Worm (Caenorhabditis elegans) whole organism, young adult: ENCODE data around the gene gop-2.

ENCODE experiments used
- B0019.2 ChIP-seq: fragments of 200-800 bp; sonication (Bioruptor generic); conservative IDR thresholded peaks from 2 replicates; pipeline ENCODE4 v1.3.6; 2022; ENCODE audit warnings: missing genetic modification reagents, missing genetic modification characterization, missing compliant biosample characterization
- C17E4.6 ChIP-seq: fragments of 200-800 bp; sonication (Bioruptor generic); IDR thresholded peaks from 2 replicates; pipeline ENCODE4 v1.3.6; 2022; ENCODE audit warnings: missing genetic modification reagents, missing genetic modification characterization, missing compliant biosample characterization
- F33H1.4 ChIP-seq: fragments of 200-800 bp; sonication (Bioruptor generic); IDR thresholded peaks from 2 replicates; pipeline ENCODE4 v1.3.6; 2022; ENCODE audit warnings: missing genetic modification reagents, missing genetic modification characterization, missing compliant biosample characterization
- F52B5.7 ChIP-seq: sonication (generic microtip); optimal IDR thresholded peaks from 2 replicates; lab custom pipeline; 2016; ENCODE audit warnings: mild to moderate bottlenecking, missing genetic modification characterization, missing compliant biosample characterization
- F57A8.1 ChIP-seq: fragments of 200-800 bp; sonication (Bioruptor generic); optimal IDR thresholded peaks from 2 replicates; lab custom pipeline; 2018; ENCODE audit warnings: mild to moderate bottlenecking, missing genetic modification characterization, moderate library complexity, missing compliant biosample characterization
- F57C9.4 ChIP-seq: sonication (generic microtip); optimal IDR thresholded peaks from 2 replicates; lab custom pipeline; 2017; ENCODE audit warnings: mild to moderate bottlenecking, missing genetic modification characterization, missing compliant biosample characterization
- K11D2.4 ChIP-seq: fragments of 200-800 bp; sonication (Bioruptor generic); IDR thresholded peaks from 2 replicates; pipeline ENCODE4 v1.3.6; 2022; ENCODE audit warnings: missing genetic modification reagents, missing genetic modification characterization, missing compliant biosample characterization
- T07F8.4 ChIP-seq: sonication (generic microtip); optimal IDR thresholded peaks from 2 replicates; lab custom pipeline; 2016; ENCODE audit warnings: mild to moderate bottlenecking, missing genetic modification characterization, moderate library complexity, missing compliant biosample characterization
- Y53F4B.3 ChIP-seq: fragments of 200-800 bp; sonication (Bioruptor generic); IDR thresholded peaks from 2 replicates; pipeline ENCODE4 v1.3.6; 2022; ENCODE audit warnings: missing genetic modification reagents, missing genetic modification characterization, missing compliant biosample characterization
- Y79H2A.3 ChIP-seq: fragments of 200-800 bp; sonication (Bioruptor generic); conservative IDR thresholded peaks from 2 replicates; pipeline ENCODE4 v1.3.6; 2022; ENCODE audit warnings: missing genetic modification reagents, missing genetic modification characterization, missing compliant biosample characterization
- akir-1 ChIP-seq: fragments of 200-800 bp; sonication (Bioruptor generic); optimal IDR thresholded peaks from 2 replicates; lab custom pipeline; 2018; ENCODE audit warnings: mild to moderate bottlenecking, missing genetic modification characterization, moderate library complexity, missing compliant biosample characterization
- ama-1 ChIP-seq, 3 experiments: fragments of 150-350 bp in 1 of 3; sonication (generic microtip) in 2 of 3; optimal IDR thresholded peaks; 2 replicates each; lab custom pipeline; 2014 to 2018; ENCODE audit warnings: missing biosample characterization in 2 of 3, missing genetic modification characterization in 2 of 3, missing genetic modification reagents in 2 of 3
- bed-2 ChIP-seq: fragments of 200-800 bp; sonication (Bioruptor generic); IDR thresholded peaks from 2 replicates; pipeline ENCODE4 v1.3.6; 2022; ENCODE audit warnings: missing genetic modification reagents, missing genetic modification characterization, missing compliant biosample characterization
- ccch-3 ChIP-seq: fragments of 200-800 bp; sonication (Bioruptor generic); optimal IDR thresholded peaks from 2 replicates; lab custom pipeline; 2018; ENCODE audit warnings: mild to moderate bottlenecking, missing genetic modification characterization, missing compliant biosample characterization
- cebp-1 ChIP-seq, 2 experiments: fragments of 200-800 bp in 1 of 2; sonication (Bioruptor generic) in 1 of 2; sonication (generic microtip) in 1 of 2; IDR thresholded peaks in 1 of 2; optimal IDR thresholded peaks in 1 of 2; 2 replicates each; pipeline versions ENCODE4 v1.3.6 to Lab custom; 2017 to 2022; ENCODE audit warnings: missing compliant biosample characterization in 2 of 2, missing genetic modification characterization in 2 of 2, mild to moderate bottlenecking in 1 of 2, missing genetic modification reagents in 1 of 2, moderate library complexity in 1 of 2
- cebp-2 ChIP-seq: fragments of 200-800 bp; sonication (Bioruptor generic); IDR thresholded peaks from 2 replicates; pipeline ENCODE4 v1.3.6; 2022; ENCODE audit warnings: missing genetic modification characterization, missing compliant biosample characterization
- ceh-100 ChIP-seq: fragments of 200-800 bp; sonication (Bioruptor generic); IDR thresholded peaks from 2 replicates; pipeline ENCODE4 v1.3.6; 2022; ENCODE audit warnings: missing genetic modification reagents, missing genetic modification characterization, missing compliant biosample characterization
- ceh-40 ChIP-seq: fragments of 200-800 bp; sonication (Bioruptor generic); IDR thresholded peaks from 2 replicates; pipeline ENCODE4 v1.3.6; 2022; ENCODE audit warnings: missing genetic modification characterization, missing compliant biosample characterization
- ceh-79 ChIP-seq: sonication (generic microtip); optimal IDR thresholded peaks from 2 replicates; lab custom pipeline; 2017; ENCODE audit warnings: mild to moderate bottlenecking, missing genetic modification characterization, missing compliant biosample characterization
- chd-7 ChIP-seq: sonication (generic microtip); optimal IDR thresholded peaks from 2 replicates; lab custom pipeline; 2016; ENCODE audit warnings: mild to moderate bottlenecking, missing genetic modification characterization, moderate library complexity, missing compliant biosample characterization
- dox-1 ChIP-seq: fragments of 200-800 bp; sonication (Bioruptor generic); IDR thresholded peaks from 2 replicates; pipeline ENCODE4 v1.3.6; 2022; ENCODE audit warnings: missing genetic modification reagents, missing genetic modification characterization, missing compliant biosample characterization
- dpff-1 ChIP-seq: sonication (generic microtip); optimal IDR thresholded peaks from 2 replicates; lab custom pipeline; 2017; ENCODE audit warnings: mild to moderate bottlenecking, missing genetic modification characterization, missing compliant biosample characterization
- egl-18 ChIP-seq: fragments of 200-800 bp; sonication (Bioruptor generic); IDR thresholded peaks from 2 replicates; pipeline ENCODE4 v1.3.6; 2022; ENCODE audit warnings: missing genetic modification reagents, missing genetic modification characterization, missing compliant biosample characterization
- egl-44 ChIP-seq: fragments of 200-800 bp; sonication (Bioruptor generic); IDR thresholded peaks from 2 replicates; pipeline ENCODE4 v1.3.6; 2022; ENCODE audit warnings: missing genetic modification reagents, missing genetic modification characterization, missing compliant biosample characterization
- ekl-4 ChIP-seq: fragments of 200-800 bp; sonication (Bioruptor generic); IDR thresholded peaks from 2 replicates; pipeline ENCODE4 v1.3.6; 2022; ENCODE audit warnings: missing genetic modification reagents, missing genetic modification characterization, missing compliant biosample characterization
- hlh-12 ChIP-seq: sonication (generic microtip); optimal IDR thresholded peaks from 2 replicates; lab custom pipeline; 2016; ENCODE audit warnings: missing genetic modification characterization, missing compliant biosample characterization
- hmg-20 ChIP-seq: fragments of 200-800 bp; sonication (Bioruptor generic); IDR thresholded peaks from 2 replicates; pipeline ENCODE4 v1.3.6; 2022; ENCODE audit warnings: missing genetic modification reagents, missing genetic modification characterization, missing compliant biosample characterization
- hrde-1 ChIP-seq: sonication (generic microtip); optimal IDR thresholded peaks from 2 replicates; lab custom pipeline; 2016; ENCODE audit warnings: missing genetic modification characterization, mild to moderate bottlenecking, missing compliant biosample characterization, moderate library complexity, missing genotype, missing genetic modification reagents, borderline replicate concordance
- hsf-1 ChIP-seq: fragments of 200-800 bp; sonication (Bioruptor generic); IDR thresholded peaks from 2 replicates; pipeline ENCODE4 v1.3.6; 2022; ENCODE audit warnings: missing genetic modification reagents, missing genetic modification characterization, missing compliant biosample characterization
- let-607 ChIP-seq, 2 experiments: fragments of 200-800 bp in 1 of 2; sonication (Bioruptor generic) in 1 of 2; sonication (generic microtip) in 1 of 2; optimal IDR thresholded peaks; 2 replicates each; lab custom pipeline; 2016 to 2018; ENCODE audit warnings: mild to moderate bottlenecking in 2 of 2, missing compliant biosample characterization in 2 of 2, missing genetic modification characterization in 2 of 2, moderate library complexity in 2 of 2, missing genotype in 1 of 2
- lin-54 ChIP-seq: fragments of 200-800 bp; sonication (Bioruptor generic); optimal IDR thresholded peaks from 2 replicates; lab custom pipeline; 2018; ENCODE audit warnings: mild to moderate bottlenecking, missing genetic modification characterization, missing compliant biosample characterization
- lsl-1 ChIP-seq: fragments of 200-800 bp; sonication (Bioruptor generic); optimal IDR thresholded peaks from 2 replicates; lab custom pipeline; 2018; ENCODE audit warnings: mild to moderate bottlenecking, missing genetic modification characterization, moderate library complexity, missing compliant biosample characterization
- madf-10 ChIP-seq: sonication (generic microtip); optimal IDR thresholded peaks from 2 replicates; lab custom pipeline; 2016; ENCODE audit warnings: mild to moderate bottlenecking, missing genetic modification characterization, missing compliant biosample characterization
- madf-6 ChIP-seq: fragments of 200-800 bp; sonication (Bioruptor generic); IDR thresholded peaks from 2 replicates; pipeline ENCODE4 v1.3.6; 2022; ENCODE audit warnings: missing genetic modification reagents, missing genetic modification characterization, missing compliant biosample characterization
- nfyb-1 ChIP-seq: fragments of 200-800 bp; sonication (Bioruptor generic); IDR thresholded peaks from 2 replicates; pipeline ENCODE4 v1.3.6; 2022; ENCODE audit warnings: missing genetic modification reagents, missing genetic modification characterization, missing compliant biosample characterization
- rcor-1 ChIP-seq: fragments of 200-800 bp; sonication (Bioruptor generic); IDR thresholded peaks from 2 replicates; pipeline ENCODE4 v1.3.6; 2022; ENCODE audit warnings: missing genetic modification reagents, missing genetic modification characterization, missing compliant biosample characterization
- tbx-9 ChIP-seq: sonication (generic microtip); optimal IDR thresholded peaks from 2 replicates; lab custom pipeline; 2016; ENCODE audit warnings: borderline replicate concordance, missing genetic modification characterization, inconsistent platforms, missing compliant biosample characterization
- unc-130 ChIP-seq: sonication (generic microtip); optimal IDR thresholded peaks from 2 replicates; lab custom pipeline; 2016; ENCODE audit warnings: missing genetic modification reagents, missing genetic modification characterization, missing compliant biosample characterization
- unc-62 ChIP-seq: fragments of 150-350 bp; optimal IDR thresholded peaks from 2 replicates; lab custom pipeline; 2014; ENCODE audit warnings: missing biosample characterization, missing genetic modification reagents, missing genetic modification characterization
- zim-3 ChIP-seq: sonication (generic microtip); optimal IDR thresholded peaks from 2 replicates; lab custom pipeline; 2017; ENCODE audit warnings: mild to moderate bottlenecking, missing genetic modification characterization, moderate library complexity, missing compliant biosample characterization
- ztf-25 ChIP-seq: fragments of 200-800 bp; sonication (Bioruptor generic); IDR thresholded peaks from 2 replicates; pipeline ENCODE4 v1.3.6; 2022; ENCODE audit warnings: missing genetic modification reagents, missing genetic modification characterization, missing compliant biosample characterization

gop-2 gene

DNA sequence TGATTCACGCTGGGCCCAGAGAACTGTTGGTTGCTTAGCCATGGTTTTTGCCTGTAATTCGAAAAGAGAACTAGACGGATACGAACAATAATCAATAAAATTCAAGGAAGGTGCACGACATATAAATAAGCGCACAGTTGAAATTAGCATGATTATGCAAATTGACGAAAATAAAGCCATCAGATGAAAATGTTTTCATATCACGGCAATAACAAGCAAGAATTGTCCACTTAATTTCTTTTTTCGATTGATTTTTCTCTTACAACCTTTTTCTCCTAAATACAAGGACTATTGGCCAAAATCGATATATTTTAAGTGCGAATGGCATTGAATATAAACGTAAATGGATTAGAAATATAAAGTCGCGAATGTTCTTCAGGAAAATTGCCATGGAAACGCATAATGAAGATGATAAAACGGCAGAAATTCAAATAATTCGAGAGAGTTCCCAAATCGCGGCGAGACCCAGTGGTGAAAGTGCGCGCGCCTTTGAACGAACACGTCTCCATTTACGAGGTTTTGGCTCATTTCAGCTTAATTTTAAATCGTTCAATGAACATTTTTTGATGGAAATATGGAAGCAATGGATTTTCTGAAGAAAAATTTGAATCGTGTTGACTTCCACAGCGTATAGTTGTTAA, 16.0 kb downstream of the gop-2 start, which contains the start of the genes daf-41 and toc-1:
Gene daf-41, minus strand, starts transcription at position 51 of the 641 bp plus-strand sequence.
Gene toc-1, plus strand, starts transcription at position 537 of the 641 bp plus-strand sequence.
- no peak for TF ChIP-seq ama-1 (optimal IDR thresholded peaks at IDR 0.05; lab: Kevin White, UChicago)
- TF ChIP-seq ama-1 (GFP tag; optimal IDR thresholded peaks at IDR 0.05; lab: Kevin White, UChicago): no peak
- no peak for TF ChIP-seq F57C9.4 (tag; lab: Kevin White, UChicago)
- TF ChIP-seq Y79H2A.3: no peak
- TF ChIP-seq unc-130: no peak
- TF ChIP-seq tbx-9: no peak
- TF ChIP-seq hmg-20: no peak
- TF ChIP-seq F33H1.4 (GFP tag; lab: Robert Waterston, UW): peak; percentile 80
- peak; percentile 39 for TF ChIP-seq lin-54 (GFP tag; lab: Kevin White, UChicago)
- peak; percentile 77 to 86 for TF ChIP-seq let-607 (tag; optimal IDR thresholded peaks at IDR 0.05; lab: Kevin White, UChicago)
- no peak for TF ChIP-seq ceh-79 (tag; lab: Kevin White, UChicago)
- no peak for TF ChIP-seq hrde-1 (tag; lab: Kevin White, UChicago)
- TF ChIP-seq unc-62 (GFP tag; lab: Kevin White, UChicago): no peak
- no peak for TF ChIP-seq B0019.2 (GFP tag; lab: Robert Waterston, UW)
- peak; percentile 15; the same call in 1 of the 2 replicates for TF ChIP-seq dox-1 (GFP tag; lab: Robert Waterston, UW)
- TF ChIP-seq egl-44 (GFP tag; lab: Robert Waterston, UW): no peak
- TF ChIP-seq hsf-1: peak; percentile 83
- no peak for TF ChIP-seq ceh-40
- TF ChIP-seq Y53F4B.3 (GFP tag; lab: Robert Waterston, UW): no peak

DNA sequence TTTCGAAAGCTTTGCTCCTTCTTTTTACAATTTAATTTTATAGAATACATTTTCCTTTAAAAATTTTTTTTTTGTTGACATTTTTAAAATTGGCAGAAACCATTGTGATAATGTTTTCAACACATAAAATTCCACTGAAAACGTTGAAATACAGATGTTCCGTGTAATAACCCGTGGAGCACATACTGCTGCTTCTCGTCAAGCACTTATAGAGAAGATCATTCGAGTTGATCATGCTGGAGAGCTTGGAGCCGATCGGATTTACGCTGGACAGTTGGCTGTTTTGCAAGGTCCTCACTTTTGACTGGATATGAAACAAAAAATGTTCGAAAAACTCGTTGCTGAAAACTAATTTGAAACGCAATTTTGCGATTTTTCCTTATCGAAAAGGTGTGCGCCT, 18.9 kb downstream of the gop-2 start, which contains the start of gene clk-1:
Gene clk-1, plus strand, starts transcription at position 155 of the 400 bp plus-strand sequence.
- no peak for TF ChIP-seq lsl-1 (GFP tag; lab: Kevin White, UChicago)
- no peak for TF ChIP-seq cebp-2 (GFP tag; lab: Robert Waterston, UW)
- TF ChIP-seq hlh-12 (tag; lab: Kevin White, UChicago): no peak
- no peak for TF ChIP-seq bed-2
- no peak for TF ChIP-seq egl-18
- TF ChIP-seq akir-1 (GFP tag; lab: Kevin White, UChicago): no peak
- TF ChIP-seq rcor-1 (GFP tag; lab: Robert Waterston, UW): no peak
- no peak for TF ChIP-seq C17E4.6
- 0 out of 2 replicates have a peak, but pooled peaks have one; percentile 55 for TF ChIP-seq hsf-1
- TF ChIP-seq chd-7 (tag; lab: Kevin White, UChicago): no peak
- TF ChIP-seq ztf-25 (GFP tag; lab: Robert Waterston, UW): no peak
- no peak for TF ChIP-seq F57A8.1
- TF ChIP-seq T07F8.4 (tag; lab: Kevin White, UChicago): no peak
- no peak for TF ChIP-seq ceh-100 (GFP tag; lab: Robert Waterston, UW)
- 0 out of 2 replicates have a peak, but pooled peaks have one; percentile 8 for TF ChIP-seq nfyb-1 (GFP tag; lab: Robert Waterston, UW)
- no peak for TF ChIP-seq ceh-79 (tag; lab: Kevin White, UChicago)
- TF ChIP-seq dpff-1 (tag; lab: Kevin White, UChicago): peak; percentile 4
- TF ChIP-seq K11D2.4 (GFP tag; lab: Robert Waterston, UW): no peak
- 0 out of 2 replicates have a peak, but pooled peaks have one; percentile 33 for TF ChIP-seq ekl-4
- TF ChIP-seq madf-10: no peak
- no peak for TF ChIP-seq B0019.2 (GFP tag; lab: Robert Waterston, UW)
- TF ChIP-seq madf-6 (GFP tag; lab: Robert Waterston, UW): peak; percentile 24; the same call in 1 of the 2 replicates
- TF ChIP-seq F52B5.7 (tag; lab: Kevin White, UChicago): peak; percentile 6
- TF ChIP-seq cebp-1 (GFP tag; IDR thresholded peaks at IDR 0.05; lab: Robert Waterston, UW): no peak
- TF ChIP-seq cebp-1 (tag; optimal IDR thresholded peaks at IDR 0.05; lab: Kevin White, UChicago): no peak
- TF ChIP-seq zim-3 (tag; lab: Kevin White, UChicago): no peak
- TF ChIP-seq dox-1 (GFP tag; lab: Robert Waterston, UW): no peak
- TF ChIP-seq ccch-3 (GFP tag; lab: Kevin White, UChicago): no peak
